Worm (Caenorhabditis elegans): ENCODE results near the gene C36A4.11.

Gene C36A4.11

DNA sequence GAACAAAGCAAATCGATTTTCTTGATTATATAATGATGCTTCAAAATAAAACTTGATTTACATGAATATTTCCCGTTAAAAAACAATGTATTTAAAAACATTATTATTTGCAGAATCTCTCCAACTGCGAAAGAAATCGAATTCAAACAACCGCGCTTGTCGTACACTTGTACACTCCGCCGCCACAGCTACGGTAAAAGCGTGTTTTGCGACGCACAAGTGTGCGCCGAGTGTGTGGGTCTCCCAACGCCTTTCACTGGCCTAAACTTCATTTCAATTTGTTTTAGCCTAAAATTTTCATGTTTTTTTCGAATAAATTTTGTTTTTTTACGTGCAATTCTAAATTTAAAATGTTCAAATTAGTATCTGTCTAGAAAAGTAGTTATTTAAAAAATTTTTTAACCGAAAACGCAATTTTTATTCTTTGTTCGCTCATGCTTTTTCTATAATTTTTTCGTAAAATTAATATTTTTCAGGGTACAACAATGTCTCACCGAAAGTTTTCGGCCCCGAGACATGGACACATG lies 27.1 kb downstream of the C36A4.11 start, which contains the start of gene rpl-3 (continued):
- TF ChIP-seq fkh-10 (GFP tag; optimal IDR thresholded peaks at IDR 0.05) (peak; percentile 100), nhr-111 (GFP tag; optimal IDR thresholded peaks at IDR 0.05) (peak; percentile 100), lin-39 (tag; optimal IDR thresholded peaks at IDR 0.05) (peak; percentile 95), snpc-4 (tag; optimal IDR thresholded peaks at IDR 0.05) (peak; percentile 70), T26A8.4 (GFP tag; IDR thresholded peaks at IDR 0.05) (peak; percentile 100)

DNA sequence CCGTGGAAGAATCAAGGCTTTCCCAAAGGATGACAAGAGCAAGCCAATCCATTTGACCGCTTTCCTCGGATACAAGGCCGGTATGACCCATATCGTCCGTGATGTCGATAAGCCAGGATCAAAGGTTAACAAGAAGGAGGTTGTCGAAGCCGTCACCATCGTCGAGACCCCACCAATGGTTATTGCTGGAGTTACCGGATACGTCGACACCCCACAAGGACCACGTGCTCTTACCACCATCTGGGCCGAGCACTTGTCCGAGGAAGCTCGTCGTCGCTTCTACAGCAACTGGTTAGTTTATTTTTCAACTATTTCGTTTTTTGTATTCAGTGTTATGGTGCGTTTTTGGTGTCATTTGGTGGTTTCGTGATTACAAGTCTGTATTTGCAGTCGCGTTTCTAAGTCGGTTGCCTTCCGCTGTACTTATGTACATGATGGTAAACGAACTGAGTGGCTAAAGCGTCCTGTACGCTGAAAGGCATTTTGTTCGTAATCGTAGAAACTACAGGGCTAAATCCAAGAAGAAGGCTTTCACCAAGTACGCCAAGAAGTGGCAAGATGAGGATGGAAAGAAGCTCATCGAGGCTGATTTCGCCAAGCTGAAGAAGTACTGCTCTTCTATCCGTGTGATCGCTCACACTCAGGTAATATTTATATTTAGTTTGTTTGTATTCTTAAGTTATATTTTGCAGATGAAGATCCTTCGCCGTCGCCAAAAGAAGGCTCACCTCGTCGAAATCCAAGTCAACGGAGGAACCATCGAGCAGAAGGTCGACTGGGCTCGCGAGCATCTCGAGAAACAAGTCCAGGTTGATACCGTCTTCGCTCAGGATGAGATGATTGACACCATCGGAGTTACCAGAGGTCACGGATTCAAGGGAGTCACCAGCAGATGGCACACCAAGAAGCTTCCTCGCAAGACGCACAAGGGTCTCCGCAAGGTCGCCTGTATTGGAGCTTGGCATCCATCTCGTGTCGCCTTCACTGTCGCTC lies 27.9 kb downstream of the C36A4.11 start:
- TF ChIP-seq set-16 (GFP tag; IDR thresholded peaks at IDR 0.05) = peak; percentile 62
- no peak for TF ChIP-seq nhr-48 (tag; optimal IDR thresholded peaks at IDR 0.05)
- TF ChIP-seq T20F7.1 (GFP tag; optimal IDR thresholded peaks at IDR 0.05) = no peak
- TF ChIP-seq daf-19 (GFP tag; conservative IDR thresholded peaks at IDR 0.05) = peak; percentile 81; the same call in 1 of the 2 replicates
- TF ChIP-seq lim-7 (GFP tag; IDR thresholded peaks at IDR 0.05) = peak; percentile 15; the same call in 1 of the 2 replicates
- peak; percentile 56 for TF ChIP-seq snpc-1.2 (GFP tag; IDR thresholded peaks at IDR 0.05)
- peak in 1 of 2 experiments; percentile 10 for TF ChIP-seq lsy-2 (tag; optimal IDR thresholded peaks at IDR 0.05)
- peak; percentile 25; the same call in 1 of the 2 replicates for TF ChIP-seq egl-43 (GFP tag; IDR thresholded peaks at IDR 0.05)

ce11 chrIII:3869292-3869781 lies 29.0 kb downstream of the C36A4.11 start:
- TF ChIP-seq ctbp-1 (GFP tag; IDR thresholded peaks at IDR 0.05) (peak; percentile 37; the same call in 1 of the 2 replicates), php-3 (GFP tag; IDR thresholded peaks at IDR 0.05) (0 out of 2 replicates have a peak, but pooled peaks have one; percentile 20), ceh-20 (GFP tag; IDR thresholded peaks at IDR 0.05) (no peak), snpc-1.2 (GFP tag; IDR thresholded peaks at IDR 0.05) (peak; percentile 71), unc-130 (GFP tag; optimal IDR thresholded peaks at IDR 0.05) (peak; percentile 87), Y48G9A.11 (GFP tag; IDR thresholded peaks at IDR 0.05) (peak; percentile 73), egl-43 (GFP tag; IDR thresholded peaks at IDR 0.05) (peak; percentile 3; the same call in 1 of the 2 replicates), dve-1 (tag; optimal IDR thresholded peaks at IDR 0.05; ENCODE audit: insufficient read depth) (peak; percentile 49), lsy-2 (tag; optimal IDR thresholded peaks at IDR 0.05) (peak; percentile 53 to 54), T26A8.4 (GFP tag; IDR thresholded peaks at IDR 0.05) (peak; percentile 59; the same call in 1 of the 2 replicates), hif-1 (tag; optimal IDR thresholded peaks at IDR 0.05) (no peak), cey-2 (tag; optimal IDR thresholded peaks at IDR 0.05; ENCODE audit: borderline replicate concordance, insufficient read depth) (no peak), nhr-42 (GFP tag; IDR thresholded peaks at IDR 0.05) (0 out of 2 replicates have a peak, but pooled peaks have one; percentile 42), nhr-48 (tag; optimal IDR thresholded peaks at IDR 0.05) (peak; percentile 16), ces-1 (GFP tag; optimal IDR thresholded peaks at IDR 0.05) (peak; percentile 41), spr-3 (GFP tag; optimal IDR thresholded peaks at IDR 0.05) (peak; percentile 54), zfp-3 (GFP tag; conservative IDR thresholded peaks at IDR 0.05) (peak; percentile 86; the same call in 1 of the 2 replicates), daf-19 (GFP tag; conservative IDR thresholded peaks at IDR 0.05) (no peak), nhr-28 (tag; optimal IDR thresholded peaks at IDR 0.05) (no peak), lin-38 (GFP tag; IDR thresholded peaks at IDR 0.05) (peak; percentile 78), set-16 (GFP tag; IDR thresholded peaks at IDR 0.05) (peak; percentile 44), daf-12 (tag; optimal IDR thresholded peaks at IDR 0.05) (no peak), dmd-8 (GFP tag; IDR thresholded peaks at IDR 0.05) (peak; percentile 4; the same call in 1 of the 2 replicates), hlh-30 (tag; optimal IDR thresholded peaks at IDR 0.05; ENCODE audit: insufficient read depth) (no peak), mdt-29 (GFP tag; IDR thresholded peaks at IDR 0.05) (0 out of 2 replicates have a peak, but pooled peaks have one; percentile 67), lin-39 (tag; optimal IDR thresholded peaks at IDR 0.05) (no peak), aly-2 (tag; optimal IDR thresholded peaks at IDR 0.05) (peak; percentile 86), mdl-1 (tag; optimal IDR thresholded peaks at IDR 0.05) (peak in 1 of 2 experiments; percentile 1), T20F7.1 (GFP tag; optimal IDR thresholded peaks at IDR 0.05) (peak; percentile 36), F44E2.7 (GFP tag; IDR thresholded peaks at IDR 0.05) (0 out of 2 replicates have a peak, but pooled peaks have one; percentile 17), madf-5 (GFP tag; IDR thresholded peaks at IDR 0.05) (peak in 1 of 2 experiments; percentile 82; a peak in 1 of 4 replicates), ceh-82 (tag; optimal IDR thresholded peaks at IDR 0.05) (no peak), ama-1 (optimal IDR thresholded peaks at IDR 0.05) (peak; percentile 86), madf-9 (GFP tag; conservative IDR thresholded peaks at IDR 0.05) (peak; percentile 35; the same call in 1 of the 2 replicates), nhr-102 (tag; optimal IDR thresholded peaks at IDR 0.05) (peak; percentile 56), aha-1 (tag) (peak; percentile 93), rbr-2 (tag; optimal IDR thresholded peaks at IDR 0.05) (no peak)

Measured in whole organism, L4 larva.